Worm (Caenorhabditis elegans): Measurements from ENCODE around the gene npr-35.
A peak's percentile ranks its signal among the peaks of the same experiment; 100 is the strongest.

Gene npr-35

ce11 chrIV:7743539-7743938, at the start of gene npr-35:
TSS of gene npr-35 (plus strand) at chrIV:7743839.
- TF ChIP-seq W03F9.2 (tag; optimal IDR thresholded peaks at IDR 0.05), result no peak
- TF ChIP-seq him-1 (tag; optimal IDR thresholded peaks at IDR 0.05), result no peak
- TF ChIP-seq dao-5 (tag; optimal IDR thresholded peaks at IDR 0.05), result no peak

ce11 chrIV:7698320-7698719, 45.3 kb upstream of the npr-35 start, which contains the start of gene flp-13:
TSS of gene flp-13 (minus strand) at chrIV:7698420.
- TF ChIP-seq W03F9.2 (tag; optimal IDR thresholded peaks at IDR 0.05), result no peak
- no peak for TF ChIP-seq him-1 (tag; optimal IDR thresholded peaks at IDR 0.05)
- no peak for TF ChIP-seq dao-5 (tag; optimal IDR thresholded peaks at IDR 0.05)

- TF ChIP-seq W03F9.2 (tag; optimal IDR thresholded peaks at IDR 0.05), result no peak
- TF ChIP-seq dao-5 (tag; optimal IDR thresholded peaks at IDR 0.05), result no peak
- no peak for TF ChIP-seq him-1 (tag; optimal IDR thresholded peaks at IDR 0.05)
Observed at ce11 chrIV:7706805-7707204, 36.8 kb upstream of the npr-35 start, which contains the start of gene F33D4.4. TSS of gene F33D4.4 (minus strand) at chrIV:7706905.

ce11 chrIV:7709701-7710100, 33.9 kb upstream of the npr-35 start, which contains the start of the genes mrpl-1, emc-6 and mrps-24:
TSS of gene mrpl-1 (minus strand) at chrIV:7709701.
TSS of gene emc-6 (minus strand) at chrIV:7709736.
TSS of gene mrps-24 (plus strand) at chrIV:7710045.
- TF ChIP-seq him-1 (tag; optimal IDR thresholded peaks at IDR 0.05) (no peak), W03F9.2 (tag; optimal IDR thresholded peaks at IDR 0.05) (peak; percentile 92), dao-5 (tag; optimal IDR thresholded peaks at IDR 0.05) (no peak)

- no peak for TF ChIP-seq W03F9.2 (tag; optimal IDR thresholded peaks at IDR 0.05)
- TF ChIP-seq dao-5 (tag; optimal IDR thresholded peaks at IDR 0.05), result no peak
- no peak for TF ChIP-seq him-1 (tag; optimal IDR thresholded peaks at IDR 0.05)
Observed at ce11 chrIV:7710824-7711223, 32.8 kb upstream of the npr-35 start, which contains the start of gene nhr-8. TSS of gene nhr-8 (plus strand) at chrIV:7710983.

- TF ChIP-seq W03F9.2 (tag; optimal IDR thresholded peaks at IDR 0.05) (no peak), dao-5 (tag; optimal IDR thresholded peaks at IDR 0.05) (no peak), him-1 (tag; optimal IDR thresholded peaks at IDR 0.05) (no peak)
Observed at ce11 chrIV:7712252-7712651, 31.4 kb upstream of the npr-35 start.

ce11 chrIV:7717916-7718315, 25.7 kb upstream of the npr-35 start, which contains the start of gene F33D4.6:
TSS of gene F33D4.6 (minus strand) at chrIV:7718016.
- TF ChIP-seq W03F9.2 (tag; optimal IDR thresholded peaks at IDR 0.05), result no peak
- no peak for TF ChIP-seq him-1 (tag; optimal IDR thresholded peaks at IDR 0.05)
- TF ChIP-seq dao-5 (tag; optimal IDR thresholded peaks at IDR 0.05), result no peak

ce11 chrIV:7722806-7723205, 20.8 kb upstream of the npr-35 start, which contains the start of gene C50F7.6:
TSS of gene C50F7.6 (minus strand) at chrIV:7723199.
- no peak for TF ChIP-seq dao-5 (tag; optimal IDR thresholded peaks at IDR 0.05)
- no peak for TF ChIP-seq W03F9.2 (tag; optimal IDR thresholded peaks at IDR 0.05)
- no peak for TF ChIP-seq him-1 (tag; optimal IDR thresholded peaks at IDR 0.05)

- TF ChIP-seq dao-5 (tag; optimal IDR thresholded peaks at IDR 0.05) (no peak), him-1 (tag; optimal IDR thresholded peaks at IDR 0.05) (no peak), W03F9.2 (tag; optimal IDR thresholded peaks at IDR 0.05) (no peak)
Observed at ce11 chrIV:7723555-7723954, 20.1 kb upstream of the npr-35 start.

ce11 chrIV:7724912-7725311, 18.7 kb upstream of the npr-35 start:
- TF ChIP-seq W03F9.2 (tag; optimal IDR thresholded peaks at IDR 0.05) (no peak), him-1 (tag; optimal IDR thresholded peaks at IDR 0.05) (no peak), dao-5 (tag; optimal IDR thresholded peaks at IDR 0.05) (no peak)

ce11 chrIV:7726325-7726724, 17.3 kb upstream of the npr-35 start, which contains the start of gene C50F7.5:
TSS of gene C50F7.5 (plus strand) at chrIV:7726719.
- TF ChIP-seq W03F9.2 (tag; optimal IDR thresholded peaks at IDR 0.05) (no peak), him-1 (tag; optimal IDR thresholded peaks at IDR 0.05) (no peak), dao-5 (tag; optimal IDR thresholded peaks at IDR 0.05) (no peak)

ce11 chrIV:7727258-7727657, 16.4 kb upstream of the npr-35 start:
- TF ChIP-seq W03F9.2 (tag; optimal IDR thresholded peaks at IDR 0.05) (no peak), him-1 (tag; optimal IDR thresholded peaks at IDR 0.05) (no peak), dao-5 (tag; optimal IDR thresholded peaks at IDR 0.05) (no peak)

- no peak for TF ChIP-seq W03F9.2 (tag; optimal IDR thresholded peaks at IDR 0.05)
- TF ChIP-seq dao-5 (tag; optimal IDR thresholded peaks at IDR 0.05), result no peak
- TF ChIP-seq him-1 (tag; optimal IDR thresholded peaks at IDR 0.05), result no peak
Observed at ce11 chrIV:7728402-7728963, 15.2 kb upstream of the npr-35 start, which contains the start of gene sucg-1. TSS of gene sucg-1 (plus strand) at chrIV:7728913.

ce11 chrIV:7731960-7732359, 11.7 kb upstream of the npr-35 start, which contains the start of the genes C50F7.9 and C50F7.3:
TSS of gene C50F7.9 (minus strand) at chrIV:7732060.
TSS of gene C50F7.3 (plus strand) at chrIV:7732329.
- TF ChIP-seq him-1 (tag; optimal IDR thresholded peaks at IDR 0.05) (no peak), dao-5 (tag; optimal IDR thresholded peaks at IDR 0.05) (no peak), W03F9.2 (tag; optimal IDR thresholded peaks at IDR 0.05) (no peak)
